Worm (Caenorhabditis elegans) whole organism, young adult: ENCODE measurements around the gene Y11D7A.8.
A peak's percentile ranks its signal among the peaks of the same experiment; 100 is the strongest.

Experiments used
- B0019.2 ChIP-seq: fragments of 200-800 bp; sonication (Bioruptor generic); conservative IDR thresholded peaks from 2 replicates; pipeline ENCODE4 v1.3.6; 2022; ENCODE audit warnings: missing genetic modification reagents, missing genetic modification characterization, missing compliant biosample characterization
- B0035.1 ChIP-seq: sonication (generic microtip); optimal IDR thresholded peaks from 2 replicates; lab custom pipeline; 2016; ENCODE audit warnings: missing genetic modification characterization, mild to moderate bottlenecking, missing compliant biosample characterization, missing genotype, missing genetic modification reagents
- B0261.1 ChIP-seq: sonication (generic microtip); optimal IDR thresholded peaks from 2 replicates; lab custom pipeline; 2016; ENCODE audit warnings: mild to moderate bottlenecking, missing genetic modification characterization, moderate library complexity, missing compliant biosample characterization
- B0336.3 ChIP-seq: fragments of 200-800 bp; sonication (Bioruptor generic); IDR thresholded peaks from 2 replicates; pipeline ENCODE4 v1.3.6; 2022; ENCODE audit warnings: missing genetic modification characterization, missing compliant biosample characterization
- F10E7.11 ChIP-seq: sonication (generic microtip); optimal IDR thresholded peaks from 2 replicates; lab custom pipeline; 2017; ENCODE audit warnings: mild to moderate bottlenecking, missing genetic modification characterization, moderate library complexity, missing compliant biosample characterization
- F37B4.10 ChIP-seq: fragments of 200-800 bp; sonication (Bioruptor generic); IDR thresholded peaks from 2 replicates; pipeline ENCODE4 v1.3.6; 2022; ENCODE audit warnings: missing genetic modification characterization, missing compliant biosample characterization
- F49E8.2 ChIP-seq: sonication (generic microtip); optimal IDR thresholded peaks from 3 replicates; lab custom pipeline; 2017; ENCODE audit warnings: missing genetic modification characterization, mild to moderate bottlenecking, missing compliant biosample characterization, antibody characterized with exemption, moderate library complexity; ENCODE audit not compliant: insufficient read depth
- F57A8.1 ChIP-seq: fragments of 200-800 bp; sonication (Bioruptor generic); optimal IDR thresholded peaks from 2 replicates; lab custom pipeline; 2018; ENCODE audit warnings: mild to moderate bottlenecking, missing genetic modification characterization, moderate library complexity, missing compliant biosample characterization
- F57C9.4 ChIP-seq: sonication (generic microtip); optimal IDR thresholded peaks from 2 replicates; lab custom pipeline; 2017; ENCODE audit warnings: mild to moderate bottlenecking, missing genetic modification characterization, missing compliant biosample characterization
- K11D2.4 ChIP-seq: fragments of 200-800 bp; sonication (Bioruptor generic); IDR thresholded peaks from 2 replicates; pipeline ENCODE4 v1.3.6; 2022; ENCODE audit warnings: missing genetic modification reagents, missing genetic modification characterization, missing compliant biosample characterization
- K12H6.12 ChIP-seq: fragments of 200-800 bp; sonication (Bioruptor generic); optimal IDR thresholded peaks from 2 replicates; lab custom pipeline; 2018; ENCODE audit warnings: mild to moderate bottlenecking, missing genetic modification characterization, missing compliant biosample characterization
- Y95B8A.8 ChIP-seq: fragments of 200-800 bp; sonication (Bioruptor generic); IDR thresholded peaks from 2 replicates; pipeline ENCODE4 v1.3.6; 2022; ENCODE audit warnings: missing genetic modification reagents, missing genetic modification characterization, missing compliant biosample characterization
- ZK185.1 ChIP-seq: sonication (generic microtip); optimal IDR thresholded peaks from 2 replicates; lab custom pipeline; 2016; ENCODE audit warnings: mild to moderate bottlenecking, missing genetic modification characterization, missing compliant biosample characterization; ENCODE audit not compliant: poor library complexity, severe bottlenecking
- ama-1 ChIP-seq, 3 experiments: fragments of 150-350 bp in 1 of 3; sonication (generic microtip) in 2 of 3; optimal IDR thresholded peaks; 2 replicates each; lab custom pipeline; 2014 to 2018; ENCODE audit warnings: missing biosample characterization in 2 of 3, missing genetic modification characterization in 2 of 3, missing genetic modification reagents in 2 of 3
- aptf-3 ChIP-seq: fragments of 200-800 bp; sonication (Bioruptor generic); IDR thresholded peaks from 2 replicates; pipeline ENCODE4 v1.3.6; 2022; ENCODE audit warnings: missing genetic modification characterization, missing compliant biosample characterization
- attf-3 ChIP-seq: fragments of 200-800 bp; sonication (Bioruptor generic); conservative IDR thresholded peaks from 2 replicates; pipeline ENCODE4 v1.3.6; 2022; ENCODE audit warnings: missing genetic modification reagents, missing genetic modification characterization, missing compliant biosample characterization
- bed-1 ChIP-seq: fragments of 200-800 bp; sonication (Bioruptor generic); IDR thresholded peaks from 2 replicates; pipeline ENCODE4 v1.3.6; 2022; ENCODE audit warnings: missing genetic modification reagents, missing genetic modification characterization, missing compliant biosample characterization
- ceh-91 ChIP-seq: fragments of 200-800 bp; sonication (Bioruptor generic); IDR thresholded peaks from 2 replicates; pipeline ENCODE4 v1.3.6; 2022; ENCODE audit warnings: missing genetic modification reagents, missing genetic modification characterization, missing compliant biosample characterization
- dox-1 ChIP-seq: fragments of 200-800 bp; sonication (Bioruptor generic); IDR thresholded peaks from 2 replicates; pipeline ENCODE4 v1.3.6; 2022; ENCODE audit warnings: missing genetic modification reagents, missing genetic modification characterization, missing compliant biosample characterization
- hmg-1.2 ChIP-seq: fragments of 200-800 bp; sonication (Bioruptor generic); IDR thresholded peaks from 2 replicates; pipeline ENCODE4 v1.3.6; 2022; ENCODE audit warnings: missing genetic modification reagents, missing genetic modification characterization, missing compliant biosample characterization
- hsf-1 ChIP-seq: fragments of 200-800 bp; sonication (Bioruptor generic); IDR thresholded peaks from 2 replicates; pipeline ENCODE4 v1.3.6; 2022; ENCODE audit warnings: missing genetic modification reagents, missing genetic modification characterization, missing compliant biosample characterization
- let-607 ChIP-seq, 2 experiments: fragments of 200-800 bp in 1 of 2; sonication (Bioruptor generic) in 1 of 2; sonication (generic microtip) in 1 of 2; optimal IDR thresholded peaks; 2 replicates each; lab custom pipeline; 2016 to 2018; ENCODE audit warnings: mild to moderate bottlenecking in 2 of 2, missing compliant biosample characterization in 2 of 2, missing genetic modification characterization in 2 of 2, moderate library complexity in 2 of 2, missing genotype in 1 of 2
- lin-54 ChIP-seq: fragments of 200-800 bp; sonication (Bioruptor generic); optimal IDR thresholded peaks from 2 replicates; lab custom pipeline; 2018; ENCODE audit warnings: mild to moderate bottlenecking, missing genetic modification characterization, missing compliant biosample characterization
- lsl-1 ChIP-seq: fragments of 200-800 bp; sonication (Bioruptor generic); optimal IDR thresholded peaks from 2 replicates; lab custom pipeline; 2018; ENCODE audit warnings: mild to moderate bottlenecking, missing genetic modification characterization, moderate library complexity, missing compliant biosample characterization
- madf-6 ChIP-seq: fragments of 200-800 bp; sonication (Bioruptor generic); IDR thresholded peaks from 2 replicates; pipeline ENCODE4 v1.3.6; 2022; ENCODE audit warnings: missing genetic modification reagents, missing genetic modification characterization, missing compliant biosample characterization
- madf-8 ChIP-seq: fragments of 200-800 bp; sonication (Bioruptor generic); conservative IDR thresholded peaks from 2 replicates; pipeline ENCODE4 v1.3.6; 2022; ENCODE audit warnings: missing genetic modification reagents, missing genetic modification characterization, missing compliant biosample characterization
- nfyb-1 ChIP-seq: fragments of 200-800 bp; sonication (Bioruptor generic); IDR thresholded peaks from 2 replicates; pipeline ENCODE4 v1.3.6; 2022; ENCODE audit warnings: missing genetic modification reagents, missing genetic modification characterization, missing compliant biosample characterization
- rec-8 ChIP-seq, 2 experiments: sonication (generic microtip); optimal IDR thresholded peaks; 2 replicates each; lab custom pipeline; 2016; ENCODE audit warnings: mild to moderate bottlenecking in 2 of 2, missing genetic modification characterization in 2 of 2, missing genetic modification reagents in 2 of 2, missing genotype in 2 of 2, missing biosample characterization in 1 of 2, missing compliant biosample characterization in 1 of 2, moderate library complexity in 1 of 2
- somi-1 ChIP-seq: fragments of 200-800 bp; sonication (Bioruptor generic); optimal IDR thresholded peaks from 2 replicates; lab custom pipeline; 2018; ENCODE audit warnings: mild to moderate bottlenecking, missing genetic modification characterization, missing compliant biosample characterization
- tlf-1 ChIP-seq: fragments of 200-800 bp; sonication (Bioruptor generic); optimal IDR thresholded peaks from 2 replicates; lab custom pipeline; 2018; ENCODE audit warnings: mild to moderate bottlenecking, missing genetic modification characterization, missing compliant biosample characterization
- xnd-1 ChIP-seq: sonication (generic microtip); optimal IDR thresholded peaks from 2 replicates; lab custom pipeline; 2016; ENCODE audit warnings: missing genotype, missing genetic modification reagents, missing genetic modification characterization, missing compliant biosample characterization
- ztf-26 ChIP-seq: sonication (generic microtip); optimal IDR thresholded peaks from 2 replicates; lab custom pipeline; 2017; ENCODE audit warnings: missing genetic modification characterization, missing compliant biosample characterization

Gene Y11D7A.8

ce11 chrIV:9259687-9260086, 8.5 kb downstream of the Y11D7A.8 start, which contains the start of gene Y11D7A.10:
TSS of gene Y11D7A.10 (minus strand) at chrIV:9259768.
- TF ChIP-seq F49E8.2 (tag; lab: Kevin White, UChicago) (no peak), B0019.2 (GFP tag; lab: Robert Waterston, UW) (no peak), somi-1 (GFP tag; lab: Kevin White, UChicago) (no peak), ceh-91 (GFP tag; lab: Robert Waterston, UW) (no peak), madf-8 (GFP tag; lab: Robert Waterston, UW) (no peak), K12H6.12 (no peak), madf-6 (no peak), xnd-1 (tag; lab: Kevin White, UChicago) (no peak), B0336.3 (GFP tag; lab: Robert Waterston, UW) (no peak), lsl-1 (no peak), B0261.1 (tag; lab: Kevin White, UChicago) (no peak), dox-1 (GFP tag; lab: Robert Waterston, UW) (no peak), F10E7.11 (tag; lab: Kevin White, UChicago) (no peak), ztf-26 (no peak), ZK185.1 (tag; lab: Kevin White, UChicago) (no peak), B0035.1 (tag; lab: Kevin White, UChicago) (no peak), let-607 (tag; optimal IDR thresholded peaks at IDR 0.05; lab: Kevin White, UChicago) (no peak), hsf-1 (no peak)

DNA sequence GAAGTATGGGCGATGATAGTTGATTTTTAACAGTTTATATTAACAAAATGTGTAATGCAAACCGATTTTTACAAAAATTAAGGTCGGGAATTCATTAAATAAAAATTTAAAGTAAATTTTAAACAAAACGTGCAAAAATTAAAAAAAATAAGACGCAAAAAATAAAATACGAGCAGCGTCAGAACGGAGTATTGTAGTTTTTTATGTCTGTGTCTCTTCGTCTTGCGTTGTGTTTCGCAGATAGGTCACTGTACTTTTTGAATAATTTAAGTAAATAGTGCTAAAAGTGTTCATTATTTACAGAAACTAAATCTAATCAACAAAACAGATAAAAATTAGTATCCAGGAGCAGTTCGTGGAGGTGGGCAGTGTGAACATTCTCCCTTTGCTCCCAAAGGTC, 9.2 kb downstream of the Y11D7A.8 start:
- TF ChIP-seq hmg-1.2 (GFP tag; lab: Robert Waterston, UW) (peak; percentile 92), attf-3 (peak; percentile 91), tlf-1 (no peak)

- TF ChIP-seq F57A8.1 (GFP tag; lab: Kevin White, UChicago) = peak; percentile 12
- no peak for TF ChIP-seq aptf-3 (GFP tag; lab: Robert Waterston, UW)
- 0 out of 2 replicates have a peak, but pooled peaks have one; percentile 3 for TF ChIP-seq F37B4.10 (GFP tag; lab: Robert Waterston, UW)
Measured at ce11 chrIV:9260826-9261225, 9.6 kb downstream of the Y11D7A.8 start.

- TF ChIP-seq rec-8 (tag; optimal IDR thresholded peaks at IDR 0.05; lab: Kevin White, UChicago) (no peak), Y95B8A.8 (GFP tag; lab: Robert Waterston, UW) (no peak), ama-1 (optimal IDR thresholded peaks at IDR 0.05; lab: Kevin White, UChicago) (no peak), ama-1 (GFP tag; optimal IDR thresholded peaks at IDR 0.05; lab: Kevin White, UChicago) (no peak), F57C9.4 (tag; lab: Kevin White, UChicago) (no peak), nfyb-1 (GFP tag; lab: Robert Waterston, UW) (no peak), lin-54 (GFP tag; lab: Kevin White, UChicago) (no peak), madf-6 (no peak), K11D2.4 (GFP tag; lab: Robert Waterston, UW) (no peak), somi-1 (GFP tag; lab: Kevin White, UChicago) (no peak), bed-1 (GFP tag; lab: Robert Waterston, UW) (no peak), ztf-26 (no peak)
Measured at ce11 chrIV:9261687-9262086, 10.5 kb downstream of the Y11D7A.8 start, which contains the start of gene col-120. TSS of gene col-120 (minus strand) at chrIV:9261787.
